Worm (Caenorhabditis elegans): ENCODE measurements around the gene Y26G10.4.

DNA sequence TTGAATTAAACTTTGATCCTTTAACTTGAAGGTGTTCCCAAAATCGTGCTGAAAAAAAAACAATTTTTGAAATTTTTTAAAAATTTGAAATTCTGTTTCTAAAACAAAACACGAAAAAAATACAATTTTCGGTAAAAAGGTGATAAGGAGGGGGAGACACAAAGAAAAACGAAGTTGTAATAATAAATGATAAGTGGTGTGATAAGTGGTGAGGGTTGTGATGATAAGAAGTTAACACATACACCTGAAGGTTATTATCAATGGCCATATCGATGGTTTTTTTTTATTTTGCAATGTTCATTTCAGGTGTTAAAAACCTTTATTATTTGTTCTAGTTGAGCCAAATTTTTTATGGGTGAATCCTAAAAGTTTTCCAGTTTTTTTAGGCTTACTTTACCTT, 15.3 kb upstream of the Y26G10.4 start, which contains the start of gene twk-33:
- TF ChIP-seq T22C8.4 (GFP tag; IDR thresholded peaks at IDR 0.05) (no peak), cog-1 (tag; optimal IDR thresholded peaks at IDR 0.05) (no peak), tab-1 (GFP tag; IDR thresholded peaks at IDR 0.05) (no peak), ztf-23 (GFP tag; IDR thresholded peaks at IDR 0.05) (no peak), ztf-29 (GFP tag; IDR thresholded peaks at IDR 0.05) (no peak)

All from whole organism, midembryonic.